Fruit fly (Drosophila melanogaster) whole organism, embryonic: ENCODE results near the gene CG46387.
A peak's percentile ranks its signal among the peaks of the same experiment; 100 is the strongest.

Experiments
- CG11247 ChIP-seq: fragments of 200-800 bp; sonication (Bioruptor generic); IDR thresholded peaks from 2 replicates; pipeline ENCODE4 v1.3.6; 2022; ENCODE audit warnings: missing biosample characterization, missing genetic modification characterization
- CG12744 ChIP-seq: fragments of 200-800 bp; sonication (Bioruptor generic); optimal IDR thresholded peaks from 2 replicates; lab custom pipeline; 2016; ENCODE audit warnings: missing biosample characterization, missing genetic modification characterization
- CG12769 ChIP-seq: fragments of 200-800 bp; sonication (Bioruptor generic); optimal IDR thresholded peaks from 2 replicates; lab custom pipeline; 2019; ENCODE audit warnings: missing biosample characterization, mild to moderate bottlenecking, missing genetic modification characterization, moderate library complexity
- CG15514 ChIP-seq: fragments of 200-800 bp; sonication (Bioruptor generic); optimal IDR thresholded peaks from 3 replicates; lab custom pipeline; 2017; ENCODE audit warnings: missing biosample characterization, missing genetic modification characterization, mild to moderate bottlenecking, moderate library complexity, missing genetic modification reagents
- CG1603 ChIP-seq: fragments of 200-800 bp; sonication (Bioruptor generic); optimal IDR thresholded peaks from 2 replicates; lab custom pipeline; 2019; ENCODE audit warnings: missing biosample characterization, mild to moderate bottlenecking, missing genetic modification characterization, moderate library complexity
- CG16815 ChIP-seq: fragments of 200-800 bp; sonication (Bioruptor generic); optimal IDR thresholded peaks from 3 replicates; lab custom pipeline; 2017; ENCODE audit warnings: missing biosample characterization, mild to moderate bottlenecking, missing genetic modification characterization
- CG17328 ChIP-seq: fragments of 200-800 bp; sonication (Bioruptor generic); IDR thresholded peaks from 2 replicates; pipeline ENCODE4 v1.3.6; 2022; ENCODE audit warnings: missing biosample characterization, missing genetic modification characterization
- CG2712 ChIP-seq: fragments of 200-800 bp; optimal IDR thresholded peaks from 3 replicates; lab custom pipeline; 2019; ENCODE audit warnings: missing biosample characterization, mild to moderate bottlenecking, missing genetic modification characterization, moderate library complexity
- CG3163 ChIP-seq: fragments of 200-800 bp; sonication (Bioruptor generic); optimal IDR thresholded peaks from 3 replicates; lab custom pipeline; 2016; ENCODE audit warnings: missing biosample characterization, missing genetic modification characterization
- CG42726 ChIP-seq: fragments of 200-800 bp; sonication (Bioruptor generic); IDR thresholded peaks from 2 replicates; pipeline ENCODE4 v1.3.6; 2022; ENCODE audit warnings: missing biosample characterization, missing genetic modification characterization; ENCODE audit not compliant: partially characterized antibody
- CG4707 ChIP-seq: fragments of 200-800 bp; sonication (Bioruptor generic); optimal IDR thresholded peaks from 2 replicates; lab custom pipeline; 2018; ENCODE audit warnings: missing biosample characterization, mild to moderate bottlenecking, missing genetic modification characterization, moderate library complexity
- CG5180 ChIP-seq: fragments of 200-800 bp; sonication (Bioruptor generic); optimal IDR thresholded peaks from 3 replicates; lab custom pipeline; 2017; ENCODE audit warnings: missing biosample characterization, missing genetic modification characterization, mild to moderate bottlenecking, moderate library complexity, missing genetic modification reagents
- CG6654 ChIP-seq: fragments of 200-800 bp; sonication (Bioruptor generic); optimal IDR thresholded peaks from 2 replicates; lab custom pipeline; 2017; ENCODE audit warnings: missing biosample characterization, mild to moderate bottlenecking, missing genetic modification characterization
- CG7928 ChIP-seq: fragments of 200-800 bp; sonication (Bioruptor generic); optimal IDR thresholded peaks from 2 replicates; lab custom pipeline; 2017; ENCODE audit warnings: missing biosample characterization, mild to moderate bottlenecking, missing genetic modification characterization
- CG8089 ChIP-seq: fragments of 200-800 bp; sonication (Bioruptor generic); optimal IDR thresholded peaks from 3 replicates; lab custom pipeline; 2016; ENCODE audit warnings: missing biosample characterization, missing genetic modification characterization
- CG8359 ChIP-seq: fragments of 200-800 bp; sonication (Bioruptor generic); optimal IDR thresholded peaks from 2 replicates; lab custom pipeline; 2017; ENCODE audit warnings: missing biosample characterization, mild to moderate bottlenecking, missing genetic modification characterization, borderline replicate concordance
- CoRest ChIP-seq: fragments of 200-800 bp; sonication (Bioruptor generic); optimal IDR thresholded peaks from 3 replicates; lab custom pipeline; 2018; ENCODE audit warnings: missing biosample characterization, mild to moderate bottlenecking, missing genetic modification characterization, moderate library complexity
- Dref ChIP-seq: fragments of 200-800 bp; sonication (Bioruptor generic); IDR thresholded peaks from 2 replicates; pipeline ENCODE4 v1.3.6; 2022; ENCODE audit warnings: missing biosample characterization, missing genetic modification characterization
- E2f2 ChIP-seq: fragments of 200-800 bp; sonication (Bioruptor generic); IDR thresholded peaks from 2 replicates; pipeline ENCODE4 v1.3.6; 2022; ENCODE audit warnings: missing biosample characterization, missing genetic modification characterization
- Fer2 ChIP-seq: fragments of 200-800 bp; sonication (Bioruptor generic); optimal IDR thresholded peaks from 2 replicates; lab custom pipeline; 2018; ENCODE audit warnings: missing biosample characterization, mild to moderate bottlenecking, missing genetic modification characterization, moderate library complexity
- HLH3B ChIP-seq: fragments of 200-800 bp; sonication (Bioruptor generic); IDR thresholded peaks from 2 replicates; pipeline ENCODE4 v1.3.6; 2022; ENCODE audit warnings: missing biosample characterization, missing genetic modification characterization
- HLH54F ChIP-seq: fragments of 200-800 bp; sonication (Bioruptor generic); optimal IDR thresholded peaks from 3 replicates; lab custom pipeline; 2016; ENCODE audit warnings: missing biosample characterization, missing genetic modification characterization
- Jarid2 ChIP-seq: fragments of 200-800 bp; sonication (Bioruptor generic); optimal IDR thresholded peaks from 3 replicates; lab custom pipeline; 2017; ENCODE audit warnings: mild to moderate bottlenecking, missing biosample characterization, missing genetic modification reagents, missing genetic modification characterization
- Lhr ChIP-seq: fragments of 200-800 bp; sonication (Bioruptor generic); optimal IDR thresholded peaks from 3 replicates; lab custom pipeline; 2017; ENCODE audit warnings: mild to moderate bottlenecking, missing biosample characterization, missing genetic modification reagents, missing genetic modification characterization
- Mrtf ChIP-seq: fragments of 200-800 bp; sonication (Bioruptor generic); IDR thresholded peaks from 3 replicates; pipeline ENCODE4 v1.3.6; 2022; ENCODE audit warnings: missing biosample characterization, missing genetic modification characterization
- NC2α ChIP-seq: fragments of 200-800 bp; sonication (Bioruptor generic); optimal IDR thresholded peaks from 2 replicates; lab custom pipeline; 2016; ENCODE audit warnings: missing biosample characterization, missing genetic modification characterization
- NFAT ChIP-seq: fragments of 200-800 bp; sonication (Bioruptor generic); IDR thresholded peaks from 2 replicates; pipeline ENCODE4 v1.3.6; 2022; ENCODE audit warnings: missing biosample characterization, missing genetic modification characterization
- NK7.1 ChIP-seq: fragments of 200-800 bp; sonication (Bioruptor generic); optimal IDR thresholded peaks from 3 replicates; lab custom pipeline; 2016; ENCODE audit warnings: missing biosample characterization, missing genetic modification characterization
- Stat92E ChIP-seq, 3 experiments: fragments of >200 bp in 2 of 3; fragments of 200-800 bp in 1 of 3; sonication (Bioruptor generic) in 1 of 3; optimal IDR thresholded peaks; 2 replicates each; lab custom pipeline; 2017 to 2019; ENCODE audit warnings: missing biosample characterization in 3 of 3, missing genetic modification characterization in 3 of 3, mild to moderate bottlenecking in 1 of 3, moderate library complexity in 1 of 3
- Xrp1 ChIP-seq: fragments of 200-800 bp; sonication (Bioruptor generic); IDR thresholded peaks from 2 replicates; pipeline ENCODE4 v1.3.6; 2022; ENCODE audit warnings: missing biosample characterization, missing genetic modification characterization
- dimm ChIP-seq: fragments of 200-800 bp; sonication (Bioruptor generic); IDR thresholded peaks from 2 replicates; pipeline ENCODE4 v1.3.6; 2022; ENCODE audit warnings: missing biosample characterization, missing genetic modification characterization
- disco-r ChIP-seq: fragments of 200-800 bp; sonication (Bioruptor generic); optimal IDR thresholded peaks from 2 replicates; lab custom pipeline; 2016; ENCODE audit warnings: missing biosample characterization, missing genetic modification characterization
- dm ChIP-seq: fragments of 200-800 bp; sonication (Bioruptor generic); optimal IDR thresholded peaks from 3 replicates; lab custom pipeline; 2016; ENCODE audit warnings: missing biosample characterization, missing genetic modification characterization
- fd102C ChIP-seq: fragments of 200-800 bp; sonication (Bioruptor generic); optimal IDR thresholded peaks from 2 replicates; lab custom pipeline; 2018; ENCODE audit warnings: missing biosample characterization, mild to moderate bottlenecking, missing genetic modification characterization, moderate library complexity
- fd64A ChIP-seq: fragments of 200-800 bp; sonication (Bioruptor generic); optimal IDR thresholded peaks from 3 replicates; lab custom pipeline; 2018; ENCODE audit warnings: missing biosample characterization, mild to moderate bottlenecking, missing genetic modification characterization
- fd96Cb ChIP-seq: fragments of 200-800 bp; sonication (Bioruptor generic); optimal IDR thresholded peaks from 2 replicates; lab custom pipeline; 2018; ENCODE audit warnings: missing biosample characterization, mild to moderate bottlenecking, missing genetic modification characterization, moderate library complexity
- fru ChIP-seq: fragments of >200 bp; optimal IDR thresholded peaks from 2 replicates; lab custom pipeline; 2017
- kay ChIP-seq: fragments of 200-800 bp; sonication (Bioruptor generic); optimal IDR thresholded peaks from 2 replicates; lab custom pipeline; 2016; ENCODE audit warnings: missing biosample characterization, missing genetic modification characterization
- knrl ChIP-seq: fragments of 200-800 bp; sonication (Bioruptor generic); IDR thresholded peaks from 3 replicates; pipeline ENCODE4 v1.3.6; 2022; ENCODE audit warnings: missing biosample characterization, missing genetic modification characterization; ENCODE audit not compliant: partially characterized antibody
- nau ChIP-seq: fragments of 200-800 bp; sonication (Bioruptor generic); optimal IDR thresholded peaks from 3 replicates; lab custom pipeline; 2017; ENCODE audit warnings: missing biosample characterization, mild to moderate bottlenecking, missing genetic modification characterization, missing genetic modification reagents
- nerfin-2 ChIP-seq: fragments of 200-800 bp; sonication (Bioruptor generic); IDR thresholded peaks from 2 replicates; pipeline ENCODE4 v1.3.6; 2022; ENCODE audit warnings: missing biosample characterization, missing genetic modification characterization; ENCODE audit not compliant: partially characterized antibody
- nom ChIP-seq: fragments of 200-800 bp; sonication (Bioruptor generic); optimal IDR thresholded peaks from 2 replicates; lab custom pipeline; 2017; ENCODE audit warnings: missing biosample characterization, missing genetic modification characterization, mild to moderate bottlenecking, moderate library complexity, missing genetic modification reagents
- oc ChIP-seq: fragments of 200-800 bp; sonication (Bioruptor generic); optimal IDR thresholded peaks from 2 replicates; lab custom pipeline; 2018; ENCODE audit warnings: missing biosample characterization, mild to moderate bottlenecking, missing genetic modification characterization, moderate library complexity
- sd ChIP-seq: fragments of 200-800 bp; sonication (Bioruptor generic); optimal IDR thresholded peaks from 3 replicates; lab custom pipeline; 2018; ENCODE audit warnings: missing biosample characterization, mild to moderate bottlenecking, missing genetic modification characterization, moderate library complexity
- sna ChIP-seq: fragments of 200-800 bp; sonication (Bioruptor generic); IDR thresholded peaks from 2 replicates; pipeline ENCODE4 v1.3.6; 2022; ENCODE audit warnings: missing biosample characterization, missing genetic modification characterization; ENCODE audit not compliant: partially characterized antibody
- sob ChIP-seq: fragments of 200-800 bp; sonication (Bioruptor generic); IDR thresholded peaks from 2 replicates; pipeline ENCODE4 v1.3.6; 2022; ENCODE audit warnings: missing biosample characterization, missing genetic modification characterization
- tup ChIP-seq: fragments of 200-800 bp; sonication (Bioruptor generic); optimal IDR thresholded peaks from 2 replicates; lab custom pipeline; 2016; ENCODE audit warnings: missing biosample characterization, mild to moderate bottlenecking, missing genetic modification characterization, moderate library complexity
- wor ChIP-seq: fragments of 200-800 bp; sonication (Bioruptor generic); IDR thresholded peaks from 2 replicates; pipeline ENCODE4 v1.3.6; 2022; ENCODE audit warnings: missing biosample characterization, missing genetic modification characterization

CG46387 gene

dm6 chr3L:9856430-9857218 lies 41.8 kb upstream of the CG46387 start:
- TF ChIP-seq oc (tag; lab: Kevin White, UChicago): peak; percentile 83
- peak; percentile 15 for TF ChIP-seq Jarid2
- no peak for TF ChIP-seq sd (tag; lab: Kevin White, UChicago)
- no peak for TF ChIP-seq CG8089 (GFP tag; lab: Kevin White, UChicago)
- peak; percentile 83 for TF ChIP-seq fd102C (GFP tag; lab: Kevin White, UChicago)
- TF ChIP-seq disco-r: no peak
- TF ChIP-seq Stat92E (GFP tag; optimal IDR thresholded peaks at IDR 0.05; lab: Kevin White, UChicago): no peak
- peak; percentile 89 for TF ChIP-seq CG17328
- no peak for TF ChIP-seq CG42726 (GFP tag; lab: Robert Waterston, UW)
- TF ChIP-seq knrl: no peak
- no peak for TF ChIP-seq CG12769
- peak; percentile 34 for TF ChIP-seq CG15514 (GFP tag; lab: Kevin White, UChicago)
- peak; percentile 34 for TF ChIP-seq CG6654 (GFP tag; lab: Kevin White, UChicago)
- TF ChIP-seq sob (GFP tag; lab: Robert Waterston, UW): peak; percentile 83
- TF ChIP-seq CG8359 (GFP tag; lab: Kevin White, UChicago): peak; percentile 79
- TF ChIP-seq CG12744: no peak
- TF ChIP-seq CG7928 (GFP tag; lab: Kevin White, UChicago): no peak
- peak; percentile 12 for TF ChIP-seq tup (GFP tag; lab: Kevin White, UChicago)
- no peak for TF ChIP-seq dm (GFP tag; lab: Kevin White, UChicago)
- peak; percentile 6 for TF ChIP-seq nau
- peak; percentile 85 for TF ChIP-seq HLH3B
- peak; percentile 68; the same call in 1 of the 2 replicates for TF ChIP-seq CG11247 (GFP tag; lab: Robert Waterston, UW)
- TF ChIP-seq HLH54F (GFP tag; lab: Kevin White, UChicago): no peak
- TF ChIP-seq fru (lab: Kevin White, UChicago): no peak
- TF ChIP-seq nom (GFP tag; lab: Kevin White, UChicago): peak; percentile 9
- peak; percentile 74 for TF ChIP-seq CG4707 (GFP tag; lab: Kevin White, UChicago)
- peak; percentile 88 for TF ChIP-seq CoRest
- peak; percentile 37 for TF ChIP-seq E2f2 (GFP tag; lab: Robert Waterston, UW)
- peak; percentile 72; the same call in 2 of the 3 replicates for TF ChIP-seq Mrtf (GFP tag; lab: Robert Waterston, UW)
- TF ChIP-seq fd96Cb (tag; lab: Kevin White, UChicago): peak; percentile 89
- peak; percentile 42 for TF ChIP-seq CG1603
- TF ChIP-seq NK7.1 (GFP tag; lab: Kevin White, UChicago): no peak
- TF ChIP-seq CG5180: no peak
- TF ChIP-seq CG2712: peak; percentile 97
- no peak for TF ChIP-seq nerfin-2 (GFP tag; lab: Robert Waterston, UW)
- TF ChIP-seq sna: no peak
- TF ChIP-seq Fer2 (tag; lab: Kevin White, UChicago): no peak
- peak; percentile 57 for TF ChIP-seq dimm (GFP tag; lab: Robert Waterston, UW)
- TF ChIP-seq CG3163: no peak
- peak; percentile 46; the same call in 1 of the 2 replicates for TF ChIP-seq NFAT (GFP tag; lab: Robert Waterston, UW)
- TF ChIP-seq kay (GFP tag; lab: Kevin White, UChicago): peak; percentile 33
- no peak for TF ChIP-seq NC2α
- TF ChIP-seq wor (GFP tag; lab: Robert Waterston, UW): peak; percentile 76
- TF ChIP-seq CG16815: peak; percentile 67
- peak; percentile 94 for TF ChIP-seq Xrp1 (GFP tag; lab: Robert Waterston, UW)
- peak; percentile 48 for TF ChIP-seq Lhr (GFP tag; lab: Kevin White, UChicago)
- TF ChIP-seq Dref (GFP tag; lab: Robert Waterston, UW): no peak
- peak; percentile 30 for TF ChIP-seq fd64A (GFP tag; lab: Kevin White, UChicago)
